Fruit fly (Drosophila melanogaster): ENCODE data around the gene Caper.

- TF ChIP-seq CG13204 (GFP tag; optimal IDR thresholded peaks at IDR 0.05), result no peak
- TF ChIP-seq CG8301 (tag; optimal IDR thresholded peaks at IDR 0.05), result peak; percentile 65
- peak; percentile 66 for TF ChIP-seq CG4496 (GFP tag; IDR thresholded peaks at IDR 0.05)
- TF ChIP-seq CG32121 (GFP tag; IDR thresholded peaks at IDR 0.05), result peak; percentile 81
- no peak for TF ChIP-seq gl (tag; optimal IDR thresholded peaks at IDR 0.05)
Measured at dm6 chr2L:7042150-7042811, 9.8 kb downstream of the Caper start.

All from whole organism, pupa.